Fruit fly (Drosophila melanogaster): ENCODE measurements around the gene CG11437.

DNA sequence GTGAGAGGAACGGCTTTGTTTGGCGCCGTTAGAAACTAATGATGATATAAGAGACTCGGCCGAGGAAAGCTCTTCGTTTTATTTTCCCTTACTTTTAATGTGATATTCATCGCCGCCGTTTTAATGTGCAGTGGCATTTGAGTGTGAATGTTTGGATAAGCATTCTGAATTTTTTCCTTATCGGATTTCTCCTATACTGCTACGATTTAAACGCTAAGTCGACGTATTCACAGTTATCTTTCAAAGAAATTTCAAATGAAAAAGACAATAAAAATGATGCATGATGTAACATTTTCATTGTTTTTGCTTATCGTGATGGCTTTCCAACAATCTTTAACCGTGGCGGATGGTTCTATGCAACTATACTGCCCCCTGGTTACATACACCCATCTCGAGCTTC is 32.6 kb downstream of the CG11437 start, which contains the start of gene CG43312:
- TF ChIP-seq CG8478 (optimal IDR thresholded peaks at IDR 0.05): no peak
- no peak for TF ChIP-seq EcR (GFP tag; optimal IDR thresholded peaks at IDR 0.05)
- TF ChIP-seq usp (GFP tag; optimal IDR thresholded peaks at IDR 0.05): no peak
- TF ChIP-seq pan (optimal IDR thresholded peaks at IDR 0.05): no peak
- TF ChIP-seq psq (optimal IDR thresholded peaks at IDR 0.05): no peak
- no peak for TF ChIP-seq Dll (optimal IDR thresholded peaks at IDR 0.05)
